Fruit fly (Drosophila melanogaster) S2 (cell line): ENCODE measurements around the gene Pp2B-14D.

Source experiments
- CG8478 ChIP-seq: fragments of >200 bp; optimal IDR thresholded peaks from 2 replicates; lab custom pipeline; 2018
- CTCF ChIP-seq, 2 experiments: fragments of >200 bp; optimal IDR thresholded peaks; 2 replicates each; lab custom pipeline; 2018

dm6 chrX:16540802-16541346 is 18.9 kb downstream of the Pp2B-14D start, which contains the start of gene CG9903:
- TF ChIP-seq CTCF (optimal IDR thresholded peaks at IDR 0.05; lab: Kevin White, UChicago) (no peak), CG8478 (lab: Kevin White, UChicago) (no peak)
